Worm (Caenorhabditis elegans): ENCODE results near the gene K09C8.7.

K09C8.7 gene

ce11 chrX:10971118-10971517 lies 19.9 kb upstream of the K09C8.7 start:
- no peak for TF ChIP-seq nhr-43 (tag; optimal IDR thresholded peaks at IDR 0.05; ENCODE audit: poor library complexity, severe bottlenecking)
- no peak for TF ChIP-seq sea-2 (GFP tag; optimal IDR thresholded peaks at IDR 0.05)
- TF ChIP-seq nfya-1 (tag; optimal IDR thresholded peaks at IDR 0.05; ENCODE audit: insufficient read depth): no peak
- no peak for TF ChIP-seq mdl-1 (tag; optimal IDR thresholded peaks at IDR 0.05)
- no peak for TF ChIP-seq egl-5 (tag; optimal IDR thresholded peaks at IDR 0.05)
- no peak for TF ChIP-seq R02D3.7 (tag; optimal IDR thresholded peaks at IDR 0.05)
- TF ChIP-seq lsy-12 (tag; optimal IDR thresholded peaks at IDR 0.05): no peak
- no peak for TF ChIP-seq ceh-82 (tag; optimal IDR thresholded peaks at IDR 0.05)
- TF ChIP-seq elt-3 (tag; optimal IDR thresholded peaks at IDR 0.05): no peak
- TF ChIP-seq nhr-25 (tag; optimal IDR thresholded peaks at IDR 0.05): no peak
- no peak for TF ChIP-seq ceh-28 (tag; optimal IDR thresholded peaks at IDR 0.05)
- no peak for TF ChIP-seq unc-62 (GFP tag; optimal IDR thresholded peaks at IDR 0.05)
- no peak for TF ChIP-seq ZK546.5 (tag; optimal IDR thresholded peaks at IDR 0.05)
- TF ChIP-seq nhr-77 (tag; optimal IDR thresholded peaks at IDR 0.05): no peak
- TF ChIP-seq mml-1 (tag; optimal IDR thresholded peaks at IDR 0.05): no peak
- TF ChIP-seq pqm-1 (tag; optimal IDR thresholded peaks at IDR 0.05): no peak
- no peak for TF ChIP-seq daf-12 (tag; optimal IDR thresholded peaks at IDR 0.05)
- TF ChIP-seq snpc-4 (tag; optimal IDR thresholded peaks at IDR 0.05): no peak
- no peak for TF ChIP-seq zag-1 (tag; optimal IDR thresholded peaks at IDR 0.05)
- TF ChIP-seq eor-1 (tag; optimal IDR thresholded peaks at IDR 0.05): no peak

DNA sequence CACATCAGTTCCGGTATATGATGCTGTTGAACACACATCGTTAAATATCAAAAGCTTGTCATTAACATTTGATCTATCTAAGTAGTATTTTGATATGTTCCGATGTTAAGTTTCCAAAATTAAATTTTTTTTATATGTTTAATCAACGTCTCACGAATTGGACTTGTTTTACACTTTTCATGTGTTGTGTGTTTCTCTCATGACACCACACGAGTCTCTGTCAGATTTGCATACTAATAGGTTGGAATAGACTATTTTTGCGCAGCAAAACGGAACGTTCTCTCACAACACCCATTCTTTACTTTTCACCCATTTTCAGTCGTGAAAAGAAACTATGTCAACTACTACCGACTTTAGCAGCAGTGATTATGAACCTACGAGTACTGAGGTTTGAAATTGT lies 19.4 kb upstream of the K09C8.7 start, which contains the start of gene K09C8.8:
Gene K09C8.8 (plus strand): TSS at position 301 of the 400 bp plus-strand sequence.
- TF ChIP-seq elt-3 (tag; optimal IDR thresholded peaks at IDR 0.05) (no peak), lsy-12 (tag; optimal IDR thresholded peaks at IDR 0.05) (no peak), nhr-43 (tag; optimal IDR thresholded peaks at IDR 0.05; ENCODE audit: poor library complexity, severe bottlenecking) (no peak), nhr-25 (tag; optimal IDR thresholded peaks at IDR 0.05) (no peak), lin-39 (tag; optimal IDR thresholded peaks at IDR 0.05) (no peak), ceh-28 (tag; optimal IDR thresholded peaks at IDR 0.05) (no peak), tbx-2 (tag; optimal IDR thresholded peaks at IDR 0.05) (no peak), ceh-16 (tag; optimal IDR thresholded peaks at IDR 0.05) (no peak), skn-1 (tag; optimal IDR thresholded peaks at IDR 0.05) (no peak), eor-1 (tag; optimal IDR thresholded peaks at IDR 0.05) (no peak), fkh-2 (tag; optimal IDR thresholded peaks at IDR 0.05) (no peak), ama-1 (optimal IDR thresholded peaks at IDR 0.05) (no peak), nhr-23 (tag; optimal IDR thresholded peaks at IDR 0.05) (no peak), mml-1 (tag; optimal IDR thresholded peaks at IDR 0.05) (no peak), nfya-1 (tag; optimal IDR thresholded peaks at IDR 0.05; ENCODE audit: insufficient read depth) (no peak), elt-1 (tag; optimal IDR thresholded peaks at IDR 0.05) (no peak), R02D3.7 (tag; optimal IDR thresholded peaks at IDR 0.05) (no peak), elt-2 (tag; optimal IDR thresholded peaks at IDR 0.05) (no peak), ceh-9 (tag; optimal IDR thresholded peaks at IDR 0.05) (no peak), nhr-11 (tag; optimal IDR thresholded peaks at IDR 0.05) (no peak)

ce11 chrX:10967698-10968097 lies 16.5 kb upstream of the K09C8.7 start, which contains the start of gene K09C8.9:
TSS of gene K09C8.9 (minus strand) at chrX:10967798.
- no peak for TF ChIP-seq ceh-9 (tag; optimal IDR thresholded peaks at IDR 0.05)
- no peak for TF ChIP-seq sea-2 (GFP tag; optimal IDR thresholded peaks at IDR 0.05)

- TF ChIP-seq lin-39 (tag; optimal IDR thresholded peaks at IDR 0.05) (no peak), ZK546.5 (tag; optimal IDR thresholded peaks at IDR 0.05) (no peak), fkh-2 (tag; optimal IDR thresholded peaks at IDR 0.05) (no peak), nhr-11 (tag; optimal IDR thresholded peaks at IDR 0.05) (no peak), skn-1 (tag; optimal IDR thresholded peaks at IDR 0.05) (no peak), ceh-16 (tag; optimal IDR thresholded peaks at IDR 0.05) (no peak), eor-1 (tag; optimal IDR thresholded peaks at IDR 0.05) (no peak), ceh-82 (tag; optimal IDR thresholded peaks at IDR 0.05) (no peak), nhr-67 (tag; optimal IDR thresholded peaks at IDR 0.05) (no peak), jun-1 (tag; optimal IDR thresholded peaks at IDR 0.05) (no peak), pha-4 (tag; optimal IDR thresholded peaks at IDR 0.05) (no peak), fos-1 (tag; optimal IDR thresholded peaks at IDR 0.05) (no peak), elt-2 (tag; optimal IDR thresholded peaks at IDR 0.05) (no peak), mdl-1 (tag; optimal IDR thresholded peaks at IDR 0.05) (no peak), pqm-1 (tag; optimal IDR thresholded peaks at IDR 0.05) (no peak), nhr-237 (tag; optimal IDR thresholded peaks at IDR 0.05) (no peak)
These were observed 15.1 kb upstream of the K09C8.7 start, which contains the start of gene lge-1 for ce11 chrX:10966251-10966650. TSS of gene lge-1 (plus strand) at chrX:10966551.

Measured in whole organism, L3 larva.